Fruit fly (Drosophila melanogaster) ovary, adult (tissue): ENCODE data around the gene Nelf-E.

Experiments used
- CG17801 ChIP-seq: fragments of 200-800 bp; optimal IDR thresholded peaks from 2 replicates; lab custom pipeline; 2019; ENCODE audit warnings: missing biosample characterization, mild to moderate bottlenecking, missing genetic modification characterization, moderate library complexity; ENCODE audit not compliant: partially characterized antibody

The Nelf-E gene

dm6 chr3L:8607449-8607848, 6.8 kb upstream of the Nelf-E start:
- no peak for TF ChIP-seq CG17801 (GFP tag; lab: Kevin White, UChicago)

DNA sequence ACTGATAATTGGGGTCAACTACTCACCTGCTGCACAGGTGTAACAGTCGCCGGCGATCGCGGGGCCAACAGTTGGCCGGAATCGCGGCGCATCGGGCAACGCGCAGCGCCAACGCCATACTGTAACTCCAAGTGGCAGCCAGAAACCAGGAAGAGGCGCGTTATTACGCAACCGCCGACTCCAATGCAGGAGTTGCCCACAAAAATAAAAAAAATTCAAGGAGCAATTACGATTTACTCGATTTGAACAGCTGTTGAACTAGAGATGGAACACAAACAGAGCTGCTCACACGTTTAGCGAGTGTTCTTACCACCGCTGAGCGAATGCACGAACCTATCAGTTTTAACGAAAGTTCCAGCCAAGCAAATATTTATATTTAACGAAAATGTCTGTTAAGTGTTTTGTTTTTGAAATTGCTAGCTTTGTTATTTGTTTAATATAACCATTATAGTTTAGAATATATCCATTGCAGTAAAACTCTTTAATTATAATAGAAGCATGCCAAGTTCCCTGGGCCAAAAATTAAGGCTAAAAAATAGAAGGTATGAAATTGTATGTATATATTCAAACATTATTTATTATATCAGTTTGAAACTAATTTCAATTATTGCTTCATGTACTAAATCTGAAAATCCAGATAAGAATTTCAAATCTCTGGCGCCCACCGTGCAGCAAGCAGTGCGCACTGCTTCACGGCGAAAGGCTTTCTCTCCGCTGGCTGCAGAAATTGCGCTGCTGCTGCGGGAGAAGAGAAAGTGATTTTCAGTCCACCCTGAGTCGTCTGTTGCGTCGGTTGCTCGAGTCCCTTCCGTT, 3.4 kb upstream of the Nelf-E start, which contains the start of the genes CG5989 and CG6282:
TSS of gene CG5989 (minus strand) at position 270 of the 813 bp plus-strand sequence.
TSS of gene CG6282 (plus strand) at position 778 of the 813 bp plus-strand sequence.
- no peak for TF ChIP-seq CG17801 (GFP tag; lab: Kevin White, UChicago)

- no peak for TF ChIP-seq CG17801 (GFP tag; lab: Kevin White, UChicago)
These were observed 16.6 kb downstream of the Nelf-E start for dm6 chr3L:8584086-8584485.

DNA sequence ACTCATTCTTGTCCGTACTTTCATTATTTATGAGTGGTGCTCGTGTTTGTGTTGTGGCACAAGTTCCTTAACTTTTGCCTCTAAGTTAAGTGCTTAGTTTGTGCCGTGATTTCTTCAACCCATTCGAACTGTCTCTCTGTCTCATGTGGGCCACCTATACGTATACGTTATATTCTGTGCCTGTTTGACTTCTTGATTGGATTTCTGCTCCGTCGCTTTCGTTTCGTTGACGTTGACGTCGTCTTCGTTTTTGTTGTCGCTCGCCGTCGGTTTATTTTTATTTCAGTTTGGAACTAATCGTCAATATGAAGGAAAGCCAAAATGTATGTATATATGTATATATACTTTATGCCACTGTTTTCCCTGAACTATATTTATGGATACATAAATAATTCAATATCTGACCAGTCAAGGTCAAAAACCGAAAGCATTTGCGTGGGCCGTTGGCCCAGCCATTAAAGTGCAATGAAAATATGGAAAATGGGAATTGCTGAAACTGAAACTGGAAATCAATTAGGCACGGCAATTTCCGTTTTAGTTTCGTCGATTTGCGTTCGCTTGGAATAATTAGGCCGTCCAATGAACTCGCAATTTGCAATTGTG, 18.5 kb downstream of the Nelf-E start:
- TF ChIP-seq CG17801 (GFP tag; lab: Kevin White, UChicago), result no peak

DNA sequence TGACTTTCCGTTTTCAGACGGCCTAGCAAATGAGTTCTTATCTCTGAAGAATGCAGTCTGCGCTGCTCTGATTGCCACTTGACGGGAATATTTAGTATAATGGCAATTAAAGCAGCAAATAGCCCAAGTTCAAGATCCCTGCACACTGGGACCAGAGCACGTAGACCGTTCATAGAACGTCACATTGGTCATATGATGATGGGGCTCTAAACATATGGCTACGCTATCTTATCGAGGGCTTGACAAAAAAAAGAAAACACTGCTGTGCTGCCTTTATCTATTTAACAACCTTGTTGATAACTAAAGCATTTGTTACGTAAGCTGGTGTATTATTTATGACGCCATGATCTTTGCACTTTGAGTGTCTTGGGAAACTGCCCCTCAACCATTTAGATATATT, 19.9 kb downstream of the Nelf-E start:
- no peak for TF ChIP-seq CG17801 (GFP tag; lab: Kevin White, UChicago)

DNA sequence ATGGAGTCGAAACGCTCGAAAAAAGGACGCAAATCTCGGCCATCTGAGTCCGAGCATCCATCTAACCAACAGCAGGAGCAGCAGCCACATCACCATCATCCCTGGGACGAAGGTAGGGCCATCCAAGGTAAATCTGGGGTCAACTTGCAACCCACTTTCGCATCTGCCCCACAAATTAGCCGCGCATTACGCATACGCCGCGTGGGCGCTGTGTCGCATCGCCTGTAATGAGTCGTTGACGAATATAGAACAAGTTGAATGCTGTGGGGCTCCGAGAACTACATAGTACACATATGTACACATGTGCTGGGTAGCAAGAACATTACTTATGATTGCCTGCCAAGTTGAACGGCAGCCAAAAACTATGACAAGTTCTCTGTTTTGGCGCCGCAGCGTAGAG, 21.2 kb downstream of the Nelf-E start:
- no peak for TF ChIP-seq CG17801 (GFP tag; lab: Kevin White, UChicago)

DNA sequence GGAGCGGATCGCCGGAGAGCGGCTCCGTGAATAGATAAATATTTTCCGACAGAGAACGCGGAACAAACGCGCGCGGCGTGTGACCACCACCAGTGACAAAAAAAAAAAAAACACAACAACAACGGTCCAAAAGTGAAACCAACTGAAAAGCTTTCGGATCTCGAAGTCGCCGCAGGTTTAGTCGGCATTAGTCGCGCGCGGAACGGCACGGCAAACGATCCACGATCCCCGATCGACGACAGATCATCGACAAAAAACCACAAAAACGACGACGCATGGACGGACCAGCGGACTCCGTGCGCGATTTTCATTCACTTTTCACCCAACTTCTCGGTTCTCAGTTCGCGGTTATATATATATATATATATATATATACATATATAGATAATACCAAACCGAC, 22.2 kb downstream of the Nelf-E start:
- TF ChIP-seq CG17801 (GFP tag; lab: Kevin White, UChicago), result no peak

DNA sequence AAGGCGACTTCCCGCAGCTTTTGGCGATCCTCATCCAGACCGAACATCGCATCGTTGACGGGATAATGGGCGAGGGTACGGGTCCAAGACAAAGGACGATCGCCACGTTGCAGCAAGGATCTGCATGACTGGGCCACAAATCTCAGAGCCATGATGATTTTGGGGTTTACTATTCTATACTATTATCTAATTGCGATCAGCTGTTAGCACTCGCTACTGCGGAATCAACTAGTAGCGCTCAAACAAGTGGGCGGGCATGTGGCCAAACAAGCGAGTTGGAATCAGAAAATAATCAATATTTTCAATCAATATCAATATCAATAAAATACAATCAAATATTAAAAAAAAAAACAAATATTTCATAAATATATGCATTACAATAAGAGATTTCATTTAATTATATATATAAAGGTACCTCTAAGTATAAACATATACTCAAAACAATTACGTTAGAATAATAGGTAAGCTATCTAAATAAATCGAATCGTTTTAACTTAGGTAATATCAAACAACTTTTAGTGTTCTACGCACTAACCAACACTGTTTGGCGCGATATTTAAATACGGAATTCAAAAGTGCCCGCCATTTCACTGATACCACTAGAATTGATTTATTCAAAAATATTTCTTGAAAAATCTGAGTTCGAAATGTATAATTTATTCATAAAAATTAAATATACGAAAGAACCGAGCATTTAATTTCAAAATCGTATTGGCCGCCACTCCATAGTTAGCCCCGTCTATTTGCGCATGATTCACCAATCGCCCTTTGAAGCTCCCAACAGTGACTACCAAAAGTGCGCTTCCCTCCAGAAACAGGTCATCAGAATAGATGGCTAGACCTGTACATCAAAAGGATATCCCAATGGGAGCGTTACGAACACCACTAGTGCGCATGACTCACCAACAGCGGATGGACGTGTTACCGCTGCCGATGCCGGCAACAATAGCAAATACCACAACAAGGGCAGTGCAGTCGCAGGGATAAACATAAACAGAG, 24.5 kb downstream of the Nelf-E start, which contains the start of the genes CG6638 and CG43078:
TSS of gene CG6638 (minus strand) at position 235 of the 999 bp plus-strand sequence.
TSS of gene CG43078 (plus strand) at position 965 of the 999 bp plus-strand sequence.
- no peak for TF ChIP-seq CG17801 (GFP tag; lab: Kevin White, UChicago)

dm6 chr3L:8560637-8561036, 40.0 kb downstream of the Nelf-E start:
- TF ChIP-seq CG17801 (GFP tag; lab: Kevin White, UChicago), result no peak

- TF ChIP-seq CG17801 (GFP tag; lab: Kevin White, UChicago), result no peak
These were observed 40.8 kb downstream of the Nelf-E start for dm6 chr3L:8559754-8560328.

DNA sequence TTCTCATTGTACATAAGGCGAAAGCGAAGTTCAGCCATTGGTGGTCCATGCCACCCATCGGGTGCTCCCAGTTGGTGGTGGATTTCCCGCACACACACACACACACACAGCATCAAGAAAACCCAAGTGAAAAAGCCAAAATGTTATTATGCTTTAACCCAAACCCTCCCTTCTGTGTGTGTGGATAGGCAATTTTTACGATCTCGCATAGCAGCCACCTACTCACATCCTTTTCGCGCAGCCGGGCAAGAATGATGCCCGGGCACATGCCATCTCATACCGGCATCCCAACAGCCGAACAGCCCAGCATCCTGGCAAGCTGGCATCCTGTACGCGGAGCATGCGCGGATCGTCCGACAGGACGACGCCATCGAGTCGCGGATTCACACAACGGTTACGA, 43.7 kb downstream of the Nelf-E start:
- no peak for TF ChIP-seq CG17801 (GFP tag; lab: Kevin White, UChicago)

DNA sequence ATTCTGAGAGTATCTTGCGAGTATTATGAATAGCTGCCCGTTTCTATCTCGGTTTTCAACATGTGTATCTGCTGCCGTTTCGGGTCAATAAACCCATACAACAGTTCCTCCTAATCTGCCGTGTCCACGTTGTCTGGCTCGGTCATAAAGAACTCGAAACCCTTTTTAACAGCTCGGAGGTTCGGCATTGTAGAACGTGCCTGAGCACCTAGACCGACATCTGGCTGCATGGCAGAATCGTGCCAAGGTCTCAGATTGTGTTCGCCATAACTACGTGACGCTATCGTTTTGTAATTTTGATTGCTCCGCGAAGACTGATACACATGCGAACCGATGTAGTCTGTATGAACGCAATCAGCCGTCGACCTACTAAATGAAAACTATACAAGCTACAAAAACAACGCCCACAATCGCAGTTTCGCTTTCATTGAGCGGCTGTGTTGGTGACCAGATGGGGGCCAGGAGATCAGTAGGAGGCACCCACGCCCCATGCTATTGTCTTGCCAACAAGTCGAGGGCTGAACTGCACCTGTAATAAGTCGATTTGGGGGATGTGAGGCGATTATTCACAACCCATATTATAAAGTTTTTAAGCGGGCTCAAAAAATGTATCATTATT, 46.5 kb downstream of the Nelf-E start:
- no peak for TF ChIP-seq CG17801 (GFP tag; lab: Kevin White, UChicago)

dm6 chr3L:8553125-8553524, 47.6 kb downstream of the Nelf-E start:
- TF ChIP-seq CG17801 (GFP tag; lab: Kevin White, UChicago), result no peak

DNA sequence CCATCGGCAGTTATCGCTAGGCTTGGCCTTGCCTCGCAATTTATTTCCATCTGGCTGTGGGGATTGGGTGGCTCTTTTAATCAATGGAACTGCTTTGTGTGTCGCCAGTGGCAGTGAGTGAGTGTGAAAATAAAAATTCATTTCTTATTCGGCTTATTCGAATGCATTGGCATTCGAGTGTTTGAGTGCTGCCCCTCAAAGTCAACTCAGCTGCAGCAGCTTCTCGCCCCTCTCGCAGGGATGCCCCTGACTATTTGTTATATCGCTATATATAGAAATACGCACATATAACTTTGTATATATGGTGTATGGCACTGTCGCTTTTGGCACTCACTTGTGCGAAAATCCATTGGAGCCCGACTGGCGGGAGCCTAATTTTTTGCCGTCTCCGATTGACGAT, 49.8 kb downstream of the Nelf-E start:
- TF ChIP-seq CG17801 (GFP tag; lab: Kevin White, UChicago), result no peak
